Fruit fly (Drosophila melanogaster) whole organism, embryonic: Measurements from ENCODE around the gene CG34134.
A peak's percentile ranks its signal among the peaks of the same experiment; 100 is the strongest.

Experiments
- Aef1 ChIP-seq: fragments of 200-800 bp; sonication (Bioruptor generic); IDR thresholded peaks from 3 replicates; pipeline ENCODE4 v1.3.6; 2022; ENCODE audit warnings: missing biosample characterization, missing genetic modification characterization
- BEAF-32 ChIP-seq: fragments of 200-800 bp; sonication (Bioruptor generic); optimal IDR thresholded peaks from 3 replicates; lab custom pipeline; 2017; ENCODE audit warnings: missing biosample characterization, missing genetic modification characterization, mild to moderate bottlenecking, moderate library complexity, missing genetic modification reagents
- CG10209 ChIP-seq: fragments of 200-800 bp; sonication (Bioruptor generic); optimal IDR thresholded peaks from 3 replicates; lab custom pipeline; 2017; ENCODE audit warnings: missing biosample characterization, mild to moderate bottlenecking, missing genetic modification characterization, missing genetic modification reagents
- CG10267 ChIP-seq: fragments of 200-800 bp; sonication (Bioruptor generic); optimal IDR thresholded peaks from 2 replicates; lab custom pipeline; 2018; ENCODE audit warnings: missing biosample characterization, mild to moderate bottlenecking, missing genetic modification characterization, moderate library complexity
- CG11085 ChIP-seq: fragments of 200-800 bp; sonication (Bioruptor generic); IDR thresholded peaks from 2 replicates; pipeline ENCODE4 v1.3.6; 2022; ENCODE audit warnings: missing biosample characterization, missing genetic modification characterization
- CG11093 ChIP-seq: fragments of 200-800 bp; sonication (Bioruptor generic); IDR thresholded peaks from 3 replicates; pipeline ENCODE4 v1.3.6; 2022; ENCODE audit warnings: missing biosample characterization, missing genetic modification characterization
- CG15011 ChIP-seq: fragments of 200-800 bp; sonication (Bioruptor generic); optimal IDR thresholded peaks from 3 replicates; lab custom pipeline; 2018; ENCODE audit warnings: missing biosample characterization, mild to moderate bottlenecking, missing genetic modification characterization
- CG17361 ChIP-seq: fragments of 200-800 bp; sonication (Bioruptor generic); IDR thresholded peaks from 3 replicates; pipeline ENCODE4 v1.3.6; 2022; ENCODE audit warnings: missing biosample characterization, missing genetic modification characterization
- CG2120 ChIP-seq: fragments of 200-800 bp; sonication (Bioruptor generic); optimal IDR thresholded peaks from 3 replicates; lab custom pipeline; 2016; ENCODE audit warnings: missing biosample characterization, missing genetic modification characterization
- CG2712 ChIP-seq: fragments of 200-800 bp; optimal IDR thresholded peaks from 3 replicates; lab custom pipeline; 2019; ENCODE audit warnings: missing biosample characterization, mild to moderate bottlenecking, missing genetic modification characterization, moderate library complexity
- CG30020 ChIP-seq: fragments of 200-800 bp; optimal IDR thresholded peaks from 2 replicates; lab custom pipeline; 2019; ENCODE audit warnings: missing biosample characterization, mild to moderate bottlenecking, missing genetic modification characterization, moderate library complexity
- CG3281 ChIP-seq: fragments of 200-800 bp; sonication (Bioruptor generic); optimal IDR thresholded peaks from 3 replicates; lab custom pipeline; 2017; ENCODE audit warnings: missing biosample characterization, mild to moderate bottlenecking, missing genetic modification characterization
- CG34376 ChIP-seq: fragments of 200-800 bp; sonication (Bioruptor generic); optimal IDR thresholded peaks from 2 replicates; lab custom pipeline; 2018; ENCODE audit warnings: missing biosample characterization, mild to moderate bottlenecking, missing genetic modification characterization
- CG3838 ChIP-seq: fragments of 200-800 bp; sonication (Bioruptor generic); optimal IDR thresholded peaks from 3 replicates; lab custom pipeline; 2016; ENCODE audit warnings: missing biosample characterization, missing genetic modification characterization
- CG4360 ChIP-seq: fragments of 200-800 bp; sonication (Bioruptor generic); IDR thresholded peaks from 2 replicates; pipeline ENCODE4 v1.3.6; 2022; ENCODE audit warnings: missing biosample characterization, missing genetic modification characterization
- CG5180 ChIP-seq: fragments of 200-800 bp; sonication (Bioruptor generic); optimal IDR thresholded peaks from 3 replicates; lab custom pipeline; 2017; ENCODE audit warnings: missing biosample characterization, missing genetic modification characterization, mild to moderate bottlenecking, moderate library complexity, missing genetic modification reagents
- CG5245 ChIP-seq: fragments of 200-800 bp; sonication (Bioruptor generic); optimal IDR thresholded peaks from 3 replicates; lab custom pipeline; 2016; ENCODE audit warnings: missing biosample characterization, missing genetic modification characterization
- CG8089 ChIP-seq: fragments of 200-800 bp; sonication (Bioruptor generic); optimal IDR thresholded peaks from 3 replicates; lab custom pipeline; 2016; ENCODE audit warnings: missing biosample characterization, missing genetic modification characterization
- CG9609 ChIP-seq: fragments of 200-800 bp; sonication (Bioruptor generic); optimal IDR thresholded peaks from 3 replicates; lab custom pipeline; 2016; ENCODE audit warnings: missing biosample characterization, missing genetic modification characterization
- CG9932 ChIP-seq: fragments of 200-800 bp; sonication (Bioruptor generic); IDR thresholded peaks from 2 replicates; pipeline ENCODE4 v1.3.6; 2022; ENCODE audit warnings: missing biosample characterization, missing genetic modification characterization
- CHES-1-like ChIP-seq: fragments of 200-800 bp; sonication (Bioruptor generic); optimal IDR thresholded peaks from 2 replicates; lab custom pipeline; 2016; ENCODE audit warnings: missing biosample characterization, missing genetic modification characterization
- Camta ChIP-seq: fragments of 200-800 bp; sonication (Bioruptor generic); optimal IDR thresholded peaks from 2 replicates; lab custom pipeline; 2016; ENCODE audit warnings: missing biosample characterization, missing genetic modification characterization
- D19B ChIP-seq: fragments of 200-800 bp; sonication (Bioruptor generic); optimal IDR thresholded peaks from 2 replicates; lab custom pipeline; 2017; ENCODE audit warnings: missing biosample characterization, mild to moderate bottlenecking, missing genetic modification characterization
- Dek ChIP-seq: fragments of 200-800 bp; sonication (Bioruptor generic); optimal IDR thresholded peaks from 3 replicates; lab custom pipeline; 2019; ENCODE audit warnings: missing biosample characterization, mild to moderate bottlenecking, missing genetic modification characterization, moderate library complexity
- Dll ChIP-seq: fragments of 200-800 bp; sonication (Bioruptor generic); IDR thresholded peaks from 4 replicates; pipeline ENCODE4 v1.3.6; 2022; ENCODE audit warnings: missing biosample characterization, missing genetic modification characterization; ENCODE audit not compliant: partially characterized antibody
- Eip74EF ChIP-seq, 2 experiments: fragments of 200-800 bp in 1 of 2; fragments of >200 bp in 1 of 2; sonication (Bioruptor generic) in 1 of 2; optimal IDR thresholded peaks; 2 replicates each; lab custom pipeline; 2017 to 2019; ENCODE audit warnings: missing biosample characterization in 2 of 2, missing genetic modification characterization in 2 of 2, mild to moderate bottlenecking in 1 of 2, moderate library complexity in 1 of 2
- Hr39 ChIP-seq: fragments of >200 bp; optimal IDR thresholded peaks from 2 replicates; lab custom pipeline; 2017
- MBD-R2 ChIP-seq: fragments of 200-800 bp; sonication (Bioruptor generic); IDR thresholded peaks from 2 replicates; pipeline ENCODE4 v1.3.6; 2022; ENCODE audit warnings: missing biosample characterization, missing genetic modification characterization
- Sin3A ChIP-seq: fragments of >200 bp; optimal IDR thresholded peaks from 2 replicates; lab custom pipeline; 2018
- Sox100B ChIP-seq: fragments of 200-800 bp; sonication (Bioruptor generic); optimal IDR thresholded peaks from 3 replicates; lab custom pipeline; 2018; ENCODE audit warnings: missing biosample characterization, mild to moderate bottlenecking, missing genetic modification characterization
- Xbp1 ChIP-seq: fragments of 200-800 bp; sonication (Bioruptor generic); optimal IDR thresholded peaks from 3 replicates; lab custom pipeline; 2016; ENCODE audit warnings: missing biosample characterization, mild to moderate bottlenecking, missing genetic modification characterization
- chm ChIP-seq: fragments of 200-800 bp; sonication (Bioruptor generic); IDR thresholded peaks from 2 replicates; pipeline ENCODE4 v1.3.6; 2022; ENCODE audit warnings: missing biosample characterization, missing genetic modification characterization
- crc ChIP-seq: fragments of 200-800 bp; sonication (Bioruptor generic); optimal IDR thresholded peaks from 2 replicates; lab custom pipeline; 2016; ENCODE audit warnings: missing biosample characterization, missing genetic modification characterization
- dysf ChIP-seq: fragments of 200-800 bp; sonication (Bioruptor generic); IDR thresholded peaks from 3 replicates; pipeline ENCODE4 v1.3.6; 2022; ENCODE audit warnings: missing biosample characterization, missing genetic modification characterization
- eve ChIP-seq, 2 experiments: fragments of >200 bp; optimal IDR thresholded peaks; 2 replicates each; lab custom pipeline; 2017; ENCODE audit warnings: missing biosample characterization in 2 of 2, missing genetic modification characterization in 2 of 2
- eyg ChIP-seq: fragments of 200-800 bp; sonication (Bioruptor generic); optimal IDR thresholded peaks from 3 replicates; lab custom pipeline; 2016; ENCODE audit warnings: missing biosample characterization, missing genetic modification characterization
- fu2 ChIP-seq: fragments of 200-800 bp; sonication (Bioruptor generic); optimal IDR thresholded peaks from 2 replicates; lab custom pipeline; 2016; ENCODE audit warnings: missing biosample characterization, missing genetic modification characterization
- hb ChIP-seq: fragments of 200-800 bp; sonication (Bioruptor generic); IDR thresholded peaks from 3 replicates; pipeline ENCODE4 v1.3.6; 2022; ENCODE audit warnings: missing biosample characterization, missing genetic modification characterization; ENCODE audit not compliant: partially characterized antibody
- kay ChIP-seq: fragments of 200-800 bp; sonication (Bioruptor generic); optimal IDR thresholded peaks from 2 replicates; lab custom pipeline; 2016; ENCODE audit warnings: missing biosample characterization, missing genetic modification characterization
- mam ChIP-seq: fragments of 200-800 bp; sonication (Bioruptor generic); optimal IDR thresholded peaks from 3 replicates; lab custom pipeline; 2016; ENCODE audit warnings: missing biosample characterization, missing genetic modification characterization
- mld ChIP-seq: fragments of 200-800 bp; sonication (Bioruptor generic); IDR thresholded peaks from 3 replicates; pipeline ENCODE4 v1.3.6; 2022; ENCODE audit warnings: missing biosample characterization, missing genetic modification characterization; ENCODE audit not compliant: partially characterized antibody
- odd ChIP-seq: fragments of 200-800 bp; sonication (Bioruptor generic); optimal IDR thresholded peaks from 2 replicates; lab custom pipeline; 2017; ENCODE audit warnings: missing biosample characterization, mild to moderate bottlenecking, missing genetic modification characterization
- onecut ChIP-seq: fragments of 200-800 bp; sonication (Bioruptor generic); IDR thresholded peaks from 2 replicates; pipeline ENCODE4 v1.3.6; 2022; ENCODE audit warnings: missing biosample characterization, missing genetic modification characterization
- pb ChIP-seq: fragments of 200-800 bp; sonication (Bioruptor generic); optimal IDR thresholded peaks from 3 replicates; lab custom pipeline; 2016; ENCODE audit warnings: missing biosample characterization, missing genetic modification characterization
- pita ChIP-seq: fragments of 200-800 bp; sonication (Bioruptor generic); optimal IDR thresholded peaks from 2 replicates; lab custom pipeline; 2017; ENCODE audit warnings: missing biosample characterization, mild to moderate bottlenecking, missing genetic modification characterization
- pros ChIP-seq: fragments of 200-800 bp; sonication (Bioruptor generic); optimal IDR thresholded peaks from 3 replicates; lab custom pipeline; 2019; ENCODE audit warnings: missing biosample characterization, mild to moderate bottlenecking, missing genetic modification characterization, moderate library complexity
- sens ChIP-seq: fragments of 200-800 bp; sonication (Bioruptor generic); peaks from one replicate; lab custom pipeline; 2016; ENCODE audit warnings: missing biosample characterization, missing genetic modification characterization
- seq ChIP-seq: fragments of 200-800 bp; sonication (Bioruptor generic); IDR thresholded peaks from 2 replicates; pipeline ENCODE4 v1.3.6; 2022; ENCODE audit warnings: missing biosample characterization, missing genetic modification characterization
- tx ChIP-seq: fragments of 200-800 bp; sonication (Bioruptor generic); optimal IDR thresholded peaks from 2 replicates; lab custom pipeline; 2016; ENCODE audit warnings: missing biosample characterization, missing genetic modification characterization
- z ChIP-seq: fragments of 200-800 bp; sonication (Bioruptor generic); IDR thresholded peaks from 3 replicates; pipeline ENCODE4 v1.3.6; 2022; ENCODE audit warnings: missing biosample characterization, missing genetic modification characterization

The CG34134 gene

DNA sequence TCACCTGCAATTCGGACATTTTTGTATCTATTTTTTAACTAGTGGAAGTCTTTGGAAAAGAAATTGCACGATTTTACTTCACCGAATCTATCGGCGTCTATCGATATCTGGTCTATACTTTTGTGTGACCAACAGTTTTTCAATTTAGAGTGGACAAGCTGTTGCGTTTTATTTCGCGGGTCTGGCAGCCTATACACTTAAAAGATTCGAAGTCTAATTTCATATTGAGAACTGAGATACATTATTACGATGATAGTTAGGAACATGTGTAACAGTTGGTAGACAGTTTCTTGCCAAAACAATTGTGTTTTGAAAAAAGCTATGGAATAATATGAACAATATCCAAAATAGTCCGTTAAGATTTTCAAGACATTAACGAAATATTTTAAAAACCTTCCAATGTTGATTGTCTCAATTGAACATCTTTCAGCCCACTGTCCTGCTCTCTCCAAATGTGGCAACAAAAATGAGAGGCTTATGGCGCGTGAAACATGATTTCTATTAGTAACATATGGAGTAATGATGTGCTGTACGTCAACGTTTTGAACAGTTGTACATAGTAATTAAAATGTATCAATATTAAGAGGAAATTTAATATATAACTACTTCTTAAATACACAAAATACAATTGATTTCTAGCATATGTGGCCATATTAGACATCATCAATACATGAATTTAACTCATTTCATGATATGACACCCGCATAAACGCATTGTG, 28.1 kb downstream of the CG34134 start, which contains the start of gene Acbp1 (continued):
- TF ChIP-seq eve (GFP tag; optimal IDR thresholded peaks at IDR 0.05; lab: Kevin White, UChicago): peak in 1 of 2 experiments; percentile 99
- TF ChIP-seq CG9609 (GFP tag; lab: Kevin White, UChicago): peak; percentile 96
- peak; percentile 93 for TF ChIP-seq pros (GFP tag; lab: Kevin White, UChicago)
- TF ChIP-seq crc (GFP tag; lab: Kevin White, UChicago): peak; percentile 91
- TF ChIP-seq CG11093: peak; percentile 84
- peak; percentile 95 for TF ChIP-seq Camta (GFP tag; lab: Kevin White, UChicago)
- TF ChIP-seq CG3838: peak; percentile 82
- no peak for TF ChIP-seq Hr39
- peak; percentile 90 for TF ChIP-seq CG30020 (tag; lab: Kevin White, UChicago)
- TF ChIP-seq CG2712 (tag; lab: Kevin White, UChicago): peak; percentile 99
- TF ChIP-seq Aef1 (GFP tag; lab: Robert Waterston, UW): peak; percentile 90
- peak; percentile 97 for TF ChIP-seq CG15011 (GFP tag; lab: Kevin White, UChicago)
- TF ChIP-seq pita (GFP tag; lab: Kevin White, UChicago): no peak
- peak; percentile 64 for TF ChIP-seq CG4360
- peak; percentile 93 for TF ChIP-seq seq (GFP tag; lab: Robert Waterston, UW)
- peak; percentile 97 for TF ChIP-seq tx
- TF ChIP-seq Sin3A: peak; percentile 56
- peak; percentile 94 for TF ChIP-seq Dek (tag; lab: Kevin White, UChicago)
- TF ChIP-seq CG5180 (GFP tag; lab: Kevin White, UChicago): peak; percentile 93
- TF ChIP-seq CG3281 (GFP tag; lab: Kevin White, UChicago): peak; percentile 98
- peak; percentile 100 for TF ChIP-seq CG34376 (GFP tag; lab: Kevin White, UChicago)
- TF ChIP-seq CG2120 (GFP tag; lab: Kevin White, UChicago): peak; percentile 98
- peak; percentile 95 for TF ChIP-seq Xbp1 (GFP tag; lab: Kevin White, UChicago)
- TF ChIP-seq chm (GFP tag; lab: Robert Waterston, UW): peak; percentile 91
- peak; percentile 96 for TF ChIP-seq fu2
- TF ChIP-seq mam: peak; percentile 98
- TF ChIP-seq CG17361 (GFP tag; lab: Robert Waterston, UW): peak; percentile 96
- TF ChIP-seq kay (GFP tag; lab: Kevin White, UChicago): peak; percentile 83
- TF ChIP-seq sens: peak; percentile 99
- peak; percentile 84 for TF ChIP-seq MBD-R2 (GFP tag; lab: Robert Waterston, UW)
- TF ChIP-seq eyg (GFP tag; lab: Kevin White, UChicago): peak; percentile 93
- TF ChIP-seq BEAF-32 (GFP tag; lab: Kevin White, UChicago): peak; percentile 85
- peak; percentile 98 for TF ChIP-seq CG10267
- peak; percentile 82 for TF ChIP-seq D19B (GFP tag; lab: Kevin White, UChicago)
- peak; percentile 95 for TF ChIP-seq dysf (GFP tag; lab: Robert Waterston, UW)
- TF ChIP-seq CG5245 (GFP tag; lab: Kevin White, UChicago): peak; percentile 70
- peak; percentile 90 for TF ChIP-seq pb (GFP tag; lab: Kevin White, UChicago)
- TF ChIP-seq CG11085 (GFP tag; lab: Robert Waterston, UW): peak; percentile 86
- peak; percentile 97 for TF ChIP-seq Sox100B (GFP tag; lab: Kevin White, UChicago)
- peak; percentile 88 for TF ChIP-seq onecut (GFP tag; lab: Robert Waterston, UW)
- peak; percentile 92 for TF ChIP-seq CG8089 (GFP tag; lab: Kevin White, UChicago)
- peak; percentile 81; the same call in 2 of the 3 replicates for TF ChIP-seq mld (GFP tag; lab: Robert Waterston, UW)
- peak; percentile 96 for TF ChIP-seq CG9932
- TF ChIP-seq hb (GFP tag; lab: Robert Waterston, UW): peak; percentile 62; the same call in 1 of the 3 replicates
- peak in 1 of 2 experiments; percentile 99 for TF ChIP-seq Eip74EF (GFP tag; optimal IDR thresholded peaks at IDR 0.05; lab: Kevin White, UChicago)
- TF ChIP-seq odd (GFP tag; lab: Kevin White, UChicago): peak; percentile 99
- TF ChIP-seq Dll: peak; percentile 86
- TF ChIP-seq CHES-1-like (GFP tag; lab: Kevin White, UChicago): peak; percentile 97
- TF ChIP-seq CG10209 (GFP tag; lab: Kevin White, UChicago): peak; percentile 96
- TF ChIP-seq z (GFP tag; lab: Robert Waterston, UW): peak; percentile 54; the same call in 1 of the 3 replicates
